Worm (Caenorhabditis elegans): Measurements from ENCODE around the gene R160.12.

DNA sequence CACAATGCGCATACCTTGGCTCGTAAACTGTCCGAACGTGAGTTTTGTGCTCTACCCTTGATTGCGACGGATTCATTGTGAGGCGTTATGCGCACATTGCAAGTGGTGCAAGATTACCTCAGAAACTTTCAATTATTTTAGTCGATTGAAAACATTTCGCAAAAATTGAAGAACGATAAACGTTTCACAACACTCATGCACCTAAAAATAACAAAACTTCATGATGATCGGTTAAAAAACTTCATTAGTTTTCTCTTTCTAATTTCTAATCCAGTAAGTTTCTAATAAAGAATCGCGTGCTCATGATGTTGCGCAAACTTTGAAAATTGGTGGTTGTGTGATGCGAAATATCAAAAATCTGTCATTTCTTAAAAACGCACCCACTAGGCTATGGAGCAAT is 41.2 kb upstream of the R160.12 start, which contains the start of gene dop-1:
- TF ChIP-seq unc-62 (GFP tag; optimal IDR thresholded peaks at IDR 0.05) (no peak), F39B2.1 (GFP tag; IDR thresholded peaks at IDR 0.05) (no peak), pha-4 (tag; optimal IDR thresholded peaks at IDR 0.05) (no peak), nfya-1 (tag; optimal IDR thresholded peaks at IDR 0.05; ENCODE audit: borderline replicate concordance, insufficient read depth) (no peak), ama-1 (optimal IDR thresholded peaks at IDR 0.05) (no peak), ama-1 (GFP tag; optimal IDR thresholded peaks at IDR 0.05) (no peak), Y53G8AR.9 (GFP tag; conservative IDR thresholded peaks at IDR 0.05) (no peak), attf-3 (GFP tag; conservative IDR thresholded peaks at IDR 0.05) (no peak), ceh-40 (GFP tag; IDR thresholded peaks at IDR 0.05) (no peak), repo-1 (tag; optimal IDR thresholded peaks at IDR 0.05) (no peak), snpc-4 (GFP tag; optimal IDR thresholded peaks at IDR 0.05) (no peak), snpc-4 (tag; optimal IDR thresholded peaks at IDR 0.05) (no peak), B0019.2 (GFP tag; conservative IDR thresholded peaks at IDR 0.05) (no peak), mes-4 (tag; optimal IDR thresholded peaks at IDR 0.05) (no peak), K11D2.4 (GFP tag; IDR thresholded peaks at IDR 0.05) (no peak), lin-26 (GFP tag; IDR thresholded peaks at IDR 0.05) (no peak)

Data from whole organism, young adult.